Worm (Caenorhabditis elegans) whole organism, L4 larva: ENCODE data around the gene pgph-2.
"Not testable (repeated sequence)": the region's sequence is repeated elsewhere in the genome, so short reads cannot be mapped to it uniquely, and the experiment has no call there.

Experiments
- D1046.2 ChIP-seq: fragments of 200-800 bp; sonication (Bioruptor generic); IDR thresholded peaks from 2 replicates; pipeline ENCODE4 v1.3.6; 2022; ENCODE audit warnings: missing genetic modification characterization, missing compliant biosample characterization
- F10B5.3 ChIP-seq: sonication (generic microtip); optimal IDR thresholded peaks from 2 replicates; lab custom pipeline; 2016; ENCODE audit warnings: mild to moderate bottlenecking, missing genetic modification characterization, missing compliant biosample characterization
- F37D6.2 ChIP-seq: sonication (generic microtip); optimal IDR thresholded peaks from 2 replicates; lab custom pipeline; 2016; ENCODE audit warnings: mild to moderate bottlenecking, missing genetic modification characterization, missing compliant biosample characterization
- T20F7.1 ChIP-seq: fragments of 200-800 bp; sonication (Bioruptor generic); optimal IDR thresholded peaks from 2 replicates; lab custom pipeline; 2018; ENCODE audit warnings: mild to moderate bottlenecking, missing genetic modification characterization, missing compliant biosample characterization
- T26A8.4 ChIP-seq: fragments of 200-800 bp; sonication (Bioruptor generic); IDR thresholded peaks from 2 replicates; pipeline ENCODE4 v1.3.6; 2022; ENCODE audit warnings: missing genetic modification characterization, missing compliant biosample characterization
- Y48G9A.11 ChIP-seq: fragments of 200-800 bp; sonication (Bioruptor generic); IDR thresholded peaks from 2 replicates; pipeline ENCODE4 v1.3.6; 2022; ENCODE audit warnings: missing genetic modification reagents, missing genetic modification characterization, missing compliant biosample characterization
- aha-1 ChIP-seq: fragments of 150-350 bp; peaks from one replicate; lab custom pipeline; 2014; ENCODE audit warnings: missing biosample characterization, missing genetic modification characterization
- ama-1 ChIP-seq: fragments of 150-350 bp; optimal IDR thresholded peaks from 2 replicates; lab custom pipeline; 2014; ENCODE audit warnings: inconsistent platforms, mixed read lengths
- ceh-44 ChIP-seq: fragments of 200-800 bp; sonication (Bioruptor generic); IDR thresholded peaks from 2 replicates; pipeline ENCODE4 v1.3.6; 2022; ENCODE audit warnings: missing genetic modification reagents, missing genetic modification characterization, missing compliant biosample characterization
- ctbp-1 ChIP-seq: fragments of 200-800 bp; sonication (Bioruptor generic); IDR thresholded peaks from 2 replicates; pipeline ENCODE4 v1.3.6; 2022; ENCODE audit warnings: missing genetic modification reagents, missing genetic modification characterization, missing compliant biosample characterization
- daf-19 ChIP-seq: fragments of 200-800 bp; sonication (Bioruptor generic); conservative IDR thresholded peaks from 2 replicates; pipeline ENCODE4 v1.3.6; 2022; ENCODE audit warnings: missing genetic modification characterization, missing compliant biosample characterization
- dmd-6 ChIP-seq: fragments of 200-800 bp; sonication (Bioruptor generic); IDR thresholded peaks from 2 replicates; pipeline ENCODE4 v1.3.6; 2022; ENCODE audit warnings: missing genetic modification reagents, missing genetic modification characterization, missing compliant biosample characterization
- egl-43 ChIP-seq: fragments of 200-800 bp; sonication (Bioruptor generic); IDR thresholded peaks from 2 replicates; pipeline ENCODE4 v1.3.6; 2022; ENCODE audit warnings: missing genetic modification reagents, missing genetic modification characterization, missing compliant biosample characterization
- hlh-11 ChIP-seq: fragments of 200-800 bp; sonication (Bioruptor generic); optimal IDR thresholded peaks from 2 replicates; lab custom pipeline; 2018; ENCODE audit warnings: mild to moderate bottlenecking, missing genetic modification characterization, missing compliant biosample characterization
- hlh-30 ChIP-seq: sonication (generic microtip); optimal IDR thresholded peaks from 2 replicates; lab custom pipeline; 2017; ENCODE audit warnings: antibody characterized with exemption, mild to moderate bottlenecking, missing genetic modification characterization, missing compliant biosample characterization; ENCODE audit not compliant: insufficient read depth
- hmg-1.1 ChIP-seq: fragments of 200-800 bp; sonication (Bioruptor generic); IDR thresholded peaks from 2 replicates; pipeline ENCODE4 v1.3.6; 2022; ENCODE audit warnings: missing genetic modification reagents, missing genetic modification characterization, missing compliant biosample characterization
- lim-7 ChIP-seq: fragments of 200-800 bp; sonication (Bioruptor generic); IDR thresholded peaks from 2 replicates; pipeline ENCODE4 v1.3.6; 2022; ENCODE audit warnings: missing genetic modification characterization, missing compliant biosample characterization
- lin-38 ChIP-seq: fragments of 200-800 bp; sonication (Bioruptor generic); IDR thresholded peaks from 2 replicates; pipeline ENCODE4 v1.3.6; 2022; ENCODE audit warnings: missing genetic modification reagents, missing genetic modification characterization, missing compliant biosample characterization
- lsy-2 ChIP-seq, 2 experiments: fragments of 150-350 bp in 1 of 2; sonication (generic microtip) in 1 of 2; optimal IDR thresholded peaks; 2 replicates each; lab custom pipeline; 2014 to 2017; ENCODE audit warnings: missing biosample characterization in 2 of 2, missing genetic modification characterization in 2 of 2
- mdt-29 ChIP-seq: fragments of 200-800 bp; sonication (Bioruptor generic); IDR thresholded peaks from 2 replicates; pipeline ENCODE4 v1.3.6; 2022; ENCODE audit warnings: missing genetic modification reagents, missing genetic modification characterization, missing compliant biosample characterization
- mep-1 ChIP-seq: fragments of 150-350 bp; sonication (generic microtip); optimal IDR thresholded peaks from 3 replicates; lab custom pipeline; 2014; ENCODE audit warnings: missing biosample characterization, missing genetic modification characterization
- mxl-2 ChIP-seq: fragments of 200-800 bp; sonication (Bioruptor generic); conservative IDR thresholded peaks from 2 replicates; pipeline ENCODE4 v1.3.6; 2022; ENCODE audit warnings: missing genetic modification reagents, missing genetic modification characterization, missing compliant biosample characterization
- mxl-3 ChIP-seq: fragments of 200-800 bp; sonication (Bioruptor generic); optimal IDR thresholded peaks from 2 replicates; lab custom pipeline; 2018; ENCODE audit warnings: mild to moderate bottlenecking, missing genetic modification characterization, missing compliant biosample characterization
- nhr-11 ChIP-seq: fragments of 150-350 bp; optimal IDR thresholded peaks from 2 replicates; lab custom pipeline; 2014; ENCODE audit warnings: missing biosample characterization, missing genetic modification characterization
- nhr-28 ChIP-seq: fragments of 150-350 bp; optimal IDR thresholded peaks from 2 replicates; lab custom pipeline; 2014; ENCODE audit warnings: missing biosample characterization, missing genetic modification characterization
- nhr-42 ChIP-seq: fragments of 200-800 bp; sonication (Bioruptor generic); IDR thresholded peaks from 2 replicates; pipeline ENCODE4 v1.3.6; 2022; ENCODE audit warnings: missing genetic modification characterization, missing compliant biosample characterization
- nhr-48 ChIP-seq: sonication (generic microtip); optimal IDR thresholded peaks from 2 replicates; lab custom pipeline; 2016; ENCODE audit warnings: mild to moderate bottlenecking, missing genetic modification characterization, missing compliant biosample characterization
- nhr-77 ChIP-seq: fragments of 150-350 bp; optimal IDR thresholded peaks from 2 replicates; lab custom pipeline; 2014; ENCODE audit warnings: missing biosample characterization, missing genetic modification characterization
- pha-4 ChIP-seq, 2 experiments: fragments of 150-350 bp in 1 of 2; fragments of 200-800 bp in 1 of 2; sonication (Bioruptor generic) in 1 of 2; IDR thresholded peaks in 1 of 2; optimal IDR thresholded peaks in 1 of 2; 2 replicates each; pipeline versions ENCODE4 v1.3.6 to Lab custom; 2014 to 2022; ENCODE audit warnings: missing genetic modification characterization in 2 of 2, missing genetic modification reagents in 2 of 2, missing biosample characterization in 1 of 2, missing compliant biosample characterization in 1 of 2
- php-3 ChIP-seq: fragments of 200-800 bp; sonication (Bioruptor generic); IDR thresholded peaks from 2 replicates; pipeline ENCODE4 v1.3.6; 2022; ENCODE audit warnings: missing genetic modification reagents, missing genetic modification characterization, missing compliant biosample characterization
- rbr-2 ChIP-seq: sonication (generic microtip); optimal IDR thresholded peaks from 2 replicates; lab custom pipeline; 2016; ENCODE audit warnings: missing genotype, missing genetic modification characterization, missing compliant biosample characterization
- saeg-2 ChIP-seq: fragments of 200-800 bp; sonication (Bioruptor generic); IDR thresholded peaks from 2 replicates; pipeline ENCODE4 v1.3.6; 2022; ENCODE audit warnings: missing genetic modification reagents, missing genetic modification characterization, missing compliant biosample characterization
- set-16 ChIP-seq: fragments of 200-800 bp; sonication (Bioruptor generic); IDR thresholded peaks from 2 replicates; pipeline ENCODE4 v1.3.6; 2022; ENCODE audit warnings: missing genetic modification reagents, missing genetic modification characterization, missing compliant biosample characterization
- spr-3 ChIP-seq: fragments of 200-800 bp; sonication (Bioruptor generic); optimal IDR thresholded peaks from 2 replicates; lab custom pipeline; 2018; ENCODE audit warnings: mild to moderate bottlenecking, missing genetic modification characterization, missing compliant biosample characterization
- unc-62 ChIP-seq, 3 experiments: fragments of 150-350 bp in 1 of 3; sonication (generic microtip); optimal IDR thresholded peaks in 2 of 3; peaks in 1 of 3; 1 replicate in 1 of 3; 2 replicates in 2 of 3; lab custom pipeline; 2014 to 2017; ENCODE audit warnings: missing biosample characterization in 3 of 3, missing genetic modification characterization in 3 of 3, missing genetic modification reagents in 3 of 3, missing genotype in 1 of 3
- vab-7 ChIP-seq: fragments of 200-800 bp; sonication (Bioruptor generic); IDR thresholded peaks from 2 replicates; pipeline ENCODE4 v1.3.6; 2022; ENCODE audit warnings: missing genetic modification reagents, missing genetic modification characterization, missing compliant biosample characterization
- zfp-3 ChIP-seq: fragments of 200-800 bp; sonication (Bioruptor generic); conservative IDR thresholded peaks from 2 replicates; pipeline ENCODE4 v1.3.6; 2022; ENCODE audit warnings: missing genetic modification reagents, missing genetic modification characterization, missing compliant biosample characterization
- zip-11 ChIP-seq: fragments of 200-800 bp; sonication (Bioruptor generic); IDR thresholded peaks from 2 replicates; pipeline ENCODE4 v1.3.6; 2022; ENCODE audit warnings: missing genetic modification characterization, missing compliant biosample characterization
- ztf-7 ChIP-seq: fragments of 150-350 bp; optimal IDR thresholded peaks from 2 replicates; lab custom pipeline; 2014; ENCODE audit warnings: missing biosample characterization, missing genetic modification characterization

The pgph-2 gene

ce11 chrV:5776941-5777340 lies 12.0 kb downstream of the pgph-2 start, which contains the start of gene F44E7.4 (continued):
- TF ChIP-seq zip-11 (GFP tag; lab: Robert Waterston, UW), result peak; percentile 83; the same call in 1 of the 2 replicates
- peak in 1 of 2 experiments; percentile 51 for TF ChIP-seq lsy-2 (tag; optimal IDR thresholded peaks at IDR 0.05; lab: Kevin White, UChicago)

DNA sequence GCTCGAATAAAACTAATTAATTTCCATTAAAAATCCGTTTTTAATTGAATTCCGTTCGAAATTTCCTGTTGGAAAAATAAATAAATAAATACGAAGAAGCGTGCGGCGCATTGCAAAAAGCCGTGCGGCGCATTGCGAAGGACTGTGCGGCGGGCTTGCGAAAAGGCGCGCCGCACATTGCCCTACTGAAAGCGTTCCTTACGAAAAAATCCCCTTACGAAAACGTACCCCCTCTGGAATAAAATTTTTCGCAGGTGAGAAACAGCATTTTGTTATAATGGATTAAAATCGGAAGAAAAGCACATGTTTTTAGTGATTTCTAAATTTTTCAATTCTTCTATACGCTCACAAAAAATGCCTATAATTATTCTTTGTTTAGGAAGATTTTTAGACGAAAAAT lies 13.3 kb downstream of the pgph-2 start:
- TF ChIP-seq Y48G9A.11, result 0 out of 2 replicates have a peak, but pooled peaks have one; percentile 10
- TF ChIP-seq nhr-42 (GFP tag; lab: Robert Waterston, UW), result 0 out of 2 replicates have a peak, but pooled peaks have one; percentile 18
- TF ChIP-seq egl-43 (GFP tag; lab: Robert Waterston, UW), result peak; percentile 68; the same call in 1 of the 2 replicates
- TF ChIP-seq lin-38 (GFP tag; lab: Robert Waterston, UW), result peak; percentile 85
- TF ChIP-seq pha-4 (GFP tag; IDR thresholded peaks at IDR 0.05; lab: Robert Waterston, UW), result peak; percentile 67
- TF ChIP-seq pha-4 (tag; optimal IDR thresholded peaks at IDR 0.05; lab: Kevin White, UChicago), result not testable (repeated sequence)
- TF ChIP-seq php-3, result peak; percentile 51; the same call in 1 of the 2 replicates
- TF ChIP-seq set-16, result peak; percentile 55; the same call in 1 of the 2 replicates
- TF ChIP-seq D1046.2 (GFP tag; lab: Robert Waterston, UW), result 0 out of 2 replicates have a peak, but pooled peaks have one; percentile 11
- TF ChIP-seq vab-7, result 0 out of 2 replicates have a peak, but pooled peaks have one; percentile 33
- peak; percentile 70 for TF ChIP-seq hmg-1.1 (GFP tag; lab: Robert Waterston, UW)
- TF ChIP-seq ceh-44 (GFP tag; lab: Robert Waterston, UW), result 0 out of 2 replicates have a peak, but pooled peaks have one; percentile 34
- TF ChIP-seq ctbp-1, result peak; percentile 44; the same call in 1 of the 2 replicates
- 0 out of 2 replicates have a peak, but pooled peaks have one; percentile 46 for TF ChIP-seq mdt-29
- peak; percentile 86 for TF ChIP-seq T26A8.4 (GFP tag; lab: Robert Waterston, UW)
- peak; percentile 29; the same call in 1 of the 2 replicates for TF ChIP-seq dmd-6 (GFP tag; lab: Robert Waterston, UW)
- TF ChIP-seq, all 104 proteins: peak for 15; not testable (repeated sequence) for 89

ce11 chrV:5779984-5780383 lies 15.1 kb downstream of the pgph-2 start:
- TF ChIP-seq nhr-77 (tag; lab: Kevin White, UChicago) (no peak), T20F7.1 (GFP tag; lab: Kevin White, UChicago) (no peak), hlh-11 (peak; percentile 28), spr-3 (GFP tag; lab: Kevin White, UChicago) (peak; percentile 37), F10B5.3 (tag; lab: Kevin White, UChicago) (no peak), daf-19 (GFP tag; lab: Robert Waterston, UW) (no peak), mxl-3 (peak; percentile 26), aha-1 (tag; lab: Kevin White, UChicago) (peak; percentile 52), hmg-1.1 (GFP tag; lab: Robert Waterston, UW) (0 out of 2 replicates have a peak, but pooled peaks have one; percentile 13), ztf-7 (tag; lab: Kevin White, UChicago) (peak; percentile 60), rbr-2 (tag; lab: Kevin White, UChicago) (no peak), nhr-11 (tag; lab: Kevin White, UChicago) (peak; percentile 42), zfp-3 (GFP tag; lab: Robert Waterston, UW) (no peak), nhr-28 (tag; lab: Kevin White, UChicago) (peak; percentile 22), F37D6.2 (tag; lab: Kevin White, UChicago) (no peak), nhr-48 (tag; lab: Kevin White, UChicago) (no peak), unc-62 (GFP tag; optimal IDR thresholded peaks at IDR 0.05 in 1 of 2; lab: Kevin White, UChicago) (peak in 1 of 2 experiments; percentile 75), unc-62 (tag; optimal IDR thresholded peaks at IDR 0.05; lab: Kevin White, UChicago) (no peak), mep-1 (tag; lab: Kevin White, UChicago) (peak; percentile 18), saeg-2 (GFP tag; lab: Robert Waterston, UW) (no peak), zip-11 (GFP tag; lab: Robert Waterston, UW) (peak; percentile 67), hlh-30 (tag; lab: Kevin White, UChicago) (peak; percentile 10), lsy-2 (tag; optimal IDR thresholded peaks at IDR 0.05; lab: Kevin White, UChicago) (peak in 1 of 2 experiments; percentile 18), mxl-2 (no peak), lim-7 (GFP tag; lab: Robert Waterston, UW) (no peak), ama-1 (lab: Kevin White, UChicago) (no peak), php-3 (no peak)
